Worm (Caenorhabditis elegans) whole organism, L1 larva: Measurements from ENCODE around the gene srz-29.

Source experiments
- aly-2 ChIP-seq: fragments of 150-350 bp; optimal IDR thresholded peaks from 2 replicates; lab custom pipeline; 2014; ENCODE audit warnings: missing biosample characterization, missing genetic modification characterization
- ceh-8 ChIP-seq: fragments of 200-800 bp; sonication (Bioruptor generic); optimal IDR thresholded peaks from 2 replicates; lab custom pipeline; 2018; ENCODE audit warnings: mild to moderate bottlenecking, missing genetic modification characterization, moderate library complexity, missing compliant biosample characterization
- ceh-82 ChIP-seq, 3 experiments: fragments of 150-350 bp in 1 of 3; sonication (generic microtip) in 2 of 3; optimal IDR thresholded peaks; 2 replicates each; lab custom pipeline; 2014 to 2017; ENCODE audit warnings: missing biosample characterization in 3 of 3, missing genetic modification characterization in 3 of 3
- efl-3 ChIP-seq: fragments of 200-800 bp; sonication (Bioruptor generic); optimal IDR thresholded peaks from 2 replicates; lab custom pipeline; 2018; ENCODE audit warnings: mild to moderate bottlenecking, missing genetic modification characterization, missing compliant biosample characterization
- egl-27 ChIP-seq, 2 experiments: fragments of 150-350 bp in 1 of 2; sonication (generic microtip); optimal IDR thresholded peaks; 3 replicates each; lab custom pipeline; 2017 to 2018; ENCODE audit warnings: missing biosample characterization in 2 of 2, missing genetic modification characterization in 2 of 2, missing genetic modification reagents in 2 of 2
- elt-2 ChIP-seq: sonication (generic microtip); optimal IDR thresholded peaks from 2 replicates; lab custom pipeline; 2016; ENCODE audit warnings: missing genetic modification characterization, mild to moderate bottlenecking, inconsistent platforms, missing compliant biosample characterization, missing genetic modification reagents
- ets-5 ChIP-seq: fragments of 200-800 bp; sonication (Bioruptor generic); IDR thresholded peaks from 2 replicates; pipeline ENCODE4 v1.3.6; 2022; ENCODE audit warnings: missing genetic modification characterization, missing compliant biosample characterization
- fkh-10 ChIP-seq: sonication (generic microtip); optimal IDR thresholded peaks from 2 replicates; lab custom pipeline; 2017; ENCODE audit warnings: missing biosample characterization, missing genetic modification reagents, missing genetic modification characterization
- jun-1 ChIP-seq: fragments of 150-350 bp; optimal IDR thresholded peaks from 2 replicates; lab custom pipeline; 2014; ENCODE audit warnings: missing biosample characterization, missing genetic modification reagents, missing genetic modification characterization
- lin-35 ChIP-seq, 2 experiments: fragments of 150-350 bp; optimal IDR thresholded peaks; 2 replicates each; lab custom pipeline; 2014; ENCODE audit warnings: missing biosample characterization in 2 of 2, missing genetic modification characterization in 2 of 2, missing genetic modification reagents in 2 of 2
- nhr-11 ChIP-seq: fragments of 150-350 bp; optimal IDR thresholded peaks from 2 replicates; lab custom pipeline; 2014; ENCODE audit warnings: missing biosample characterization, missing genetic modification characterization
- nhr-237 ChIP-seq: fragments of 150-350 bp; optimal IDR thresholded peaks from 2 replicates; lab custom pipeline; 2014; ENCODE audit warnings: missing biosample characterization, missing genetic modification characterization
- nhr-76 ChIP-seq: sonication (generic microtip); optimal IDR thresholded peaks from 2 replicates; lab custom pipeline; 2017; ENCODE audit warnings: missing biosample characterization, missing genetic modification characterization
- skn-1 ChIP-seq: fragments of 150-350 bp; optimal IDR thresholded peaks from 2 replicates; lab custom pipeline; 2014; ENCODE audit warnings: missing biosample characterization, missing genetic modification characterization

DNA sequence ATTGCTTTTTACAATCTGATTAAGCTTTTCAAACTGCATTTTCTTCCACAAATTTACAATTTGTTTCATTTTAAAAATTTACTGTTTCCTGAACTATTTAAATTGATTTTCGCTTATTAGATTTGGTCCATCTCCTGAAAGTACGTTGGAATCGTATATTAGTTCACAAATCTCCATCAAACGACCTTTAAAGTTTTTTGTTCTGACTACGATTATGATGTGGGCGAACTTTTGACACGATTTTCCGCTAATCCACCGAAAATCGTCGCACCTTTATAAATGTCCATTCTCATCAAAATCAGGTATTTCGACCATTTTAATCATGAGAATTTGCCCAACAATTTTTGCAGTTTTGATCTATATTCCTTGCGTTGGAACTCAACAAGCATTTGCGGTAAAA, 22.2 kb downstream of the srz-29 start, which contains the start of gene C08F11.1:
- TF ChIP-seq nhr-76 (tag; lab: Kevin White, UChicago) (no peak), lin-35 (GFP tag; optimal IDR thresholded peaks at IDR 0.05; lab: Kevin White, UChicago) (no peak), jun-1 (no peak), efl-3 (GFP tag; lab: Kevin White, UChicago) (no peak), ceh-82 (tag; optimal IDR thresholded peaks at IDR 0.05; lab: Kevin White, UChicago) (no peak), skn-1 (tag; lab: Kevin White, UChicago) (no peak), aly-2 (tag; lab: Kevin White, UChicago) (no peak), nhr-237 (tag; lab: Kevin White, UChicago) (no peak), elt-2 (tag; lab: Kevin White, UChicago) (no peak), nhr-11 (tag; lab: Kevin White, UChicago) (no peak), egl-27 (tag; optimal IDR thresholded peaks at IDR 0.05; lab: Kevin White, UChicago) (no peak), fkh-10 (GFP tag; lab: Kevin White, UChicago) (no peak), ets-5 (no peak), ceh-8 (GFP tag; lab: Kevin White, UChicago) (no peak)
